Worm (Caenorhabditis elegans) whole organism, L4 larva: ENCODE measurements around the gene mlc-6.
A peak's percentile ranks its signal among the peaks of the same experiment; 100 is the strongest.

Source experiments
- F37D6.2 ChIP-seq: sonication (generic microtip); optimal IDR thresholded peaks from 2 replicates; lab custom pipeline; 2016; ENCODE audit warnings: mild to moderate bottlenecking, missing genetic modification characterization, missing compliant biosample characterization
- R02D3.7 ChIP-seq: fragments of 150-350 bp; sonication (generic microtip); optimal IDR thresholded peaks from 3 replicates; lab custom pipeline; 2014; ENCODE audit warnings: missing biosample characterization, missing genetic modification characterization
- Y105C5A.15 ChIP-seq: fragments of 200-800 bp; sonication (Bioruptor generic); IDR thresholded peaks from 2 replicates; pipeline ENCODE4 v1.3.6; 2022; ENCODE audit warnings: missing genetic modification characterization, missing compliant biosample characterization
- ZK337.2 ChIP-seq: fragments of 200-800 bp; sonication (Bioruptor generic); IDR thresholded peaks from 2 replicates; pipeline ENCODE4 v1.3.6; 2022; ENCODE audit warnings: missing genetic modification reagents, missing genetic modification characterization, missing compliant biosample characterization
- aha-1 ChIP-seq: fragments of 150-350 bp; peaks from one replicate; lab custom pipeline; 2014; ENCODE audit warnings: missing biosample characterization, missing genetic modification characterization
- aly-2 ChIP-seq: sonication (generic microtip); optimal IDR thresholded peaks from 2 replicates; lab custom pipeline; 2018; ENCODE audit warnings: missing biosample characterization, missing genetic modification characterization
- ceh-20 ChIP-seq: fragments of 200-800 bp; sonication (Bioruptor generic); IDR thresholded peaks from 2 replicates; pipeline ENCODE4 v1.3.6; 2022; ENCODE audit warnings: missing genetic modification reagents, missing genetic modification characterization, missing compliant biosample characterization
- ceh-32 ChIP-seq: sonication (generic microtip); optimal IDR thresholded peaks from 2 replicates; lab custom pipeline; 2016; ENCODE audit warnings: mild to moderate bottlenecking, missing genetic modification characterization, missing compliant biosample characterization; ENCODE audit not compliant: poor library complexity
- ceh-62 ChIP-seq: sonication (generic microtip); optimal IDR thresholded peaks from 2 replicates; lab custom pipeline; 2017; ENCODE audit warnings: missing biosample characterization, missing genetic modification characterization
- ceh-82 ChIP-seq: sonication (generic microtip); optimal IDR thresholded peaks from 2 replicates; lab custom pipeline; 2017; ENCODE audit warnings: missing biosample characterization, missing genetic modification characterization
- ces-1 ChIP-seq: fragments of 150-350 bp; sonication (generic microtip); optimal IDR thresholded peaks from 4 replicates; lab custom pipeline; 2014; ENCODE audit warnings: missing biosample characterization, missing genetic modification reagents, missing genetic modification characterization
- daf-16 ChIP-seq, 3 experiments: sonication (generic microtip); optimal IDR thresholded peaks; 2 replicates each; lab custom pipeline; 2016 to 2017; ENCODE audit warnings: missing genetic modification characterization in 3 of 3, missing genetic modification reagents in 3 of 3, mild to moderate bottlenecking in 2 of 3, missing compliant biosample characterization in 2 of 3, missing biosample characterization in 1 of 3, moderate library complexity in 1 of 3
- daf-8 ChIP-seq: fragments of 200-800 bp; sonication (Bioruptor generic); IDR thresholded peaks from 2 replicates; pipeline ENCODE4 v1.3.6; 2022; ENCODE audit warnings: missing genetic modification characterization, missing compliant biosample characterization
- dmd-6 ChIP-seq: fragments of 200-800 bp; sonication (Bioruptor generic); IDR thresholded peaks from 2 replicates; pipeline ENCODE4 v1.3.6; 2022; ENCODE audit warnings: missing genetic modification reagents, missing genetic modification characterization, missing compliant biosample characterization
- egl-27 ChIP-seq: sonication (generic microtip); optimal IDR thresholded peaks from 3 replicates; lab custom pipeline; 2017; ENCODE audit warnings: missing biosample characterization, missing genetic modification reagents, missing genetic modification characterization
- hlh-11 ChIP-seq: fragments of 200-800 bp; sonication (Bioruptor generic); optimal IDR thresholded peaks from 2 replicates; lab custom pipeline; 2018; ENCODE audit warnings: mild to moderate bottlenecking, missing genetic modification characterization, missing compliant biosample characterization
- hlh-30 ChIP-seq: sonication (generic microtip); optimal IDR thresholded peaks from 2 replicates; lab custom pipeline; 2017; ENCODE audit warnings: antibody characterized with exemption, mild to moderate bottlenecking, missing genetic modification characterization, missing compliant biosample characterization; ENCODE audit not compliant: insufficient read depth
- hmg-1.1 ChIP-seq: fragments of 200-800 bp; sonication (Bioruptor generic); IDR thresholded peaks from 2 replicates; pipeline ENCODE4 v1.3.6; 2022; ENCODE audit warnings: missing genetic modification reagents, missing genetic modification characterization, missing compliant biosample characterization
- lin-13 ChIP-seq: fragments of 150-350 bp; optimal IDR thresholded peaks from 2 replicates; lab custom pipeline; 2014; ENCODE audit warnings: missing biosample characterization, missing genetic modification reagents, missing genetic modification characterization
- lin-15B ChIP-seq: fragments of 150-350 bp; sonication (generic microtip); optimal IDR thresholded peaks from 3 replicates; lab custom pipeline; 2014; ENCODE audit warnings: missing biosample characterization, missing genetic modification characterization
- madf-9 ChIP-seq: fragments of 200-800 bp; sonication (Bioruptor generic); conservative IDR thresholded peaks from 2 replicates; pipeline ENCODE4 v1.3.6; 2022; ENCODE audit warnings: missing genetic modification reagents, missing genetic modification characterization, missing compliant biosample characterization
- mdl-1 ChIP-seq, 2 experiments: fragments of 150-350 bp in 1 of 2; sonication (generic microtip) in 1 of 2; optimal IDR thresholded peaks; 2 replicates each; lab custom pipeline; 2014 to 2017; ENCODE audit warnings: missing biosample characterization in 2 of 2, missing genetic modification characterization in 2 of 2
- mdt-29 ChIP-seq: fragments of 200-800 bp; sonication (Bioruptor generic); IDR thresholded peaks from 2 replicates; pipeline ENCODE4 v1.3.6; 2022; ENCODE audit warnings: missing genetic modification reagents, missing genetic modification characterization, missing compliant biosample characterization
- mes-2 ChIP-seq: sonication (generic microtip); optimal IDR thresholded peaks from 2 replicates; lab custom pipeline; 2016; ENCODE audit warnings: missing genotype, mild to moderate bottlenecking, missing genetic modification characterization, missing compliant biosample characterization; ENCODE audit not compliant: poor library complexity, severe bottlenecking
- mxl-2 ChIP-seq: fragments of 200-800 bp; sonication (Bioruptor generic); conservative IDR thresholded peaks from 2 replicates; pipeline ENCODE4 v1.3.6; 2022; ENCODE audit warnings: missing genetic modification reagents, missing genetic modification characterization, missing compliant biosample characterization
- mxl-3 ChIP-seq: fragments of 200-800 bp; sonication (Bioruptor generic); optimal IDR thresholded peaks from 2 replicates; lab custom pipeline; 2018; ENCODE audit warnings: mild to moderate bottlenecking, missing genetic modification characterization, missing compliant biosample characterization
- nhr-10 ChIP-seq: fragments of 150-350 bp; optimal IDR thresholded peaks from 2 replicates; lab custom pipeline; 2014; ENCODE audit warnings: missing biosample characterization, missing genetic modification characterization
- nhr-11 ChIP-seq: fragments of 150-350 bp; optimal IDR thresholded peaks from 2 replicates; lab custom pipeline; 2014; ENCODE audit warnings: missing biosample characterization, missing genetic modification characterization
- php-3 ChIP-seq: fragments of 200-800 bp; sonication (Bioruptor generic); IDR thresholded peaks from 2 replicates; pipeline ENCODE4 v1.3.6; 2022; ENCODE audit warnings: missing genetic modification reagents, missing genetic modification characterization, missing compliant biosample characterization
- set-16 ChIP-seq: fragments of 200-800 bp; sonication (Bioruptor generic); IDR thresholded peaks from 2 replicates; pipeline ENCODE4 v1.3.6; 2022; ENCODE audit warnings: missing genetic modification reagents, missing genetic modification characterization, missing compliant biosample characterization
- skn-1 ChIP-seq: fragments of 150-350 bp; optimal IDR thresholded peaks from 2 replicates; lab custom pipeline; 2014; ENCODE audit warnings: missing biosample characterization, missing genetic modification characterization
- unc-130 ChIP-seq: sonication (generic microtip); optimal IDR thresholded peaks from 2 replicates; lab custom pipeline; 2016; ENCODE audit warnings: missing genetic modification reagents, missing genetic modification characterization, missing compliant biosample characterization
- zip-2 ChIP-seq: fragments of 150-350 bp; optimal IDR thresholded peaks from 2 replicates; lab custom pipeline; 2014; ENCODE audit warnings: missing biosample characterization, missing genetic modification characterization
- ztf-7 ChIP-seq: fragments of 150-350 bp; optimal IDR thresholded peaks from 2 replicates; lab custom pipeline; 2014; ENCODE audit warnings: missing biosample characterization, missing genetic modification characterization

mlc-6 gene

ce11 chrX:14246518-14246917 lies at the start of gene mlc-6:
mlc-6 (minus strand) TSS chrX:14246618.
- no peak for TF ChIP-seq mxl-2 (GFP tag; lab: Robert Waterston, UW)
- TF ChIP-seq egl-27, result no peak
- TF ChIP-seq skn-1 (tag; lab: Kevin White, UChicago), result no peak
- no peak for TF ChIP-seq dmd-6
- TF ChIP-seq mdl-1 (tag; optimal IDR thresholded peaks at IDR 0.05; lab: Kevin White, UChicago), result no peak
- TF ChIP-seq aha-1 (tag; lab: Kevin White, UChicago), result no peak
- no peak for TF ChIP-seq ztf-7
- TF ChIP-seq ceh-20 (GFP tag; lab: Robert Waterston, UW), result no peak
- TF ChIP-seq mes-2 (tag; lab: Kevin White, UChicago), result no peak
- TF ChIP-seq nhr-10, result no peak
- TF ChIP-seq mdt-29 (GFP tag; lab: Robert Waterston, UW), result no peak
- no peak for TF ChIP-seq daf-8 (GFP tag; lab: Robert Waterston, UW)
- no peak for TF ChIP-seq Y105C5A.15 (GFP tag; lab: Robert Waterston, UW)
- TF ChIP-seq mxl-3, result no peak
- no peak for TF ChIP-seq ceh-82 (tag; lab: Kevin White, UChicago)
- TF ChIP-seq ces-1 (GFP tag; lab: Kevin White, UChicago), result no peak
- no peak for TF ChIP-seq zip-2
- TF ChIP-seq ceh-32 (tag; lab: Kevin White, UChicago), result no peak
- TF ChIP-seq php-3 (GFP tag; lab: Robert Waterston, UW), result no peak

ce11 chrX:14292632-14293031 lies 46.2 kb upstream of the mlc-6 start:
- TF ChIP-seq hlh-11 (tag; lab: Kevin White, UChicago) (peak; percentile 29), daf-16 (GFP tag; optimal IDR thresholded peaks at IDR 0.05; lab: Kevin White, UChicago) (peak in 1 of 2 experiments; percentile 72), daf-16 (tag; optimal IDR thresholded peaks at IDR 0.05; lab: Kevin White, UChicago) (no peak), nhr-11 (tag; lab: Kevin White, UChicago) (peak; percentile 19), madf-9 (GFP tag; lab: Robert Waterston, UW) (no peak), zip-2 (no peak), lin-13 (GFP tag; lab: Kevin White, UChicago) (no peak), lin-15B (no peak), mdt-29 (GFP tag; lab: Robert Waterston, UW) (no peak), aha-1 (tag; lab: Kevin White, UChicago) (peak; percentile 47), dmd-6 (no peak), set-16 (GFP tag; lab: Robert Waterston, UW) (peak; percentile 22; the same call in 1 of the 2 replicates), R02D3.7 (no peak)
- TF ChIP-seq, all 104 proteins: peak for 5

ce11 chrX:14289993-14290392 lies 43.6 kb upstream of the mlc-6 start:
- TF ChIP-seq aha-1 (tag; lab: Kevin White, UChicago), result peak; percentile 73
- TF ChIP-seq set-16 (GFP tag; lab: Robert Waterston, UW), result peak; percentile 82
- TF ChIP-seq ceh-62, result no peak
- no peak for TF ChIP-seq hlh-30 (tag; lab: Kevin White, UChicago)

- TF ChIP-seq aly-2 (tag; lab: Kevin White, UChicago) (no peak), hlh-11 (tag; lab: Kevin White, UChicago) (peak; percentile 53), daf-16 (GFP tag; optimal IDR thresholded peaks at IDR 0.05; lab: Kevin White, UChicago) (peak in 1 of 2 experiments; percentile 84), daf-16 (tag; optimal IDR thresholded peaks at IDR 0.05; lab: Kevin White, UChicago) (no peak), ZK337.2 (GFP tag; lab: Robert Waterston, UW) (0 out of 2 replicates have a peak, but pooled peaks have one; percentile 2), F37D6.2 (tag; lab: Kevin White, UChicago) (no peak), unc-130 (GFP tag; lab: Kevin White, UChicago) (no peak), hmg-1.1 (GFP tag; lab: Robert Waterston, UW) (peak; percentile 25; the same call in 1 of the 2 replicates), nhr-11 (tag; lab: Kevin White, UChicago) (peak; percentile 91), hlh-30 (tag; lab: Kevin White, UChicago) (peak; percentile 33), aha-1 (tag; lab: Kevin White, UChicago) (peak; percentile 85)
- TF ChIP-seq, all 104 proteins: peak for 7
Observed at ce11 chrX:14287888-14288287, 41.5 kb upstream of the mlc-6 start.
